Fruit fly (Drosophila melanogaster): ENCODE data around the gene Pk34A.

DNA sequence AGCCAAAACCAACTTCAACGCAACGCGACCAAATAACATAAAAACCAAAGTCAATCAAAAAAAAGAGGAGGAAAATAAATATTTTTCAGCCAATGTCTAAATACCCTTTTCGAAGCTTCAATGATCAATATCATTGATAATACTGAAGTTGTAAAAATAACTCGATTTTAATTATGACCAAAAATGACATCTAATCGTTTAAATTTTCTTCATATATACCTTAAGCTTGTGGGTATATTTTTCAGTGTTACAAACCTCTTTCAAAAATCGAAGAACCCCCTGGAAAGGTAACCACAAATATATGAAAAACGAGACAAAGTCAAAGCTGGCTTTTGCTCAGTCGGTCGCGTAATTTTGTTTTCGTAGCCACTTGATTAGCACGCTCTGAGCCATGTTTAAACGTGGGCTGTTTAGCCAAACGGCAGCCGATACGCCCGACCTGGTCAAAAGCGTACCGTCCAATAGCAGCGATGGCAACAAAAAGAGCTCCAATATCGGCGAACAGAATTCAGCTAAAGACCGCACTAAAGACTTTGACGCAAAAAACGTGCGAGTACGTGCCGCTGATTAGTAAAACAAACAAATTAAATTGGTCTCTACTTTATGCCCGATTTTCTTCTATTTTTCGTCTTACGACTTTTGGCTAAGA lies 13.5 kb upstream of the Pk34A start:
- TF ChIP-seq EcR (GFP tag; optimal IDR thresholded peaks at IDR 0.05) (no peak), usp (GFP tag; optimal IDR thresholded peaks at IDR 0.05) (no peak), psq (optimal IDR thresholded peaks at IDR 0.05) (no peak)

Data from whole organism.